Worm (Caenorhabditis elegans) whole organism, L1 larva: Measurements from ENCODE around the gene cnc-10.

Experiments
- C16A3.4 ChIP-seq: fragments of 150-350 bp; optimal IDR thresholded peaks from 2 replicates; lab custom pipeline; 2014; ENCODE audit warnings: missing biosample characterization, missing genetic modification characterization
- aha-1 ChIP-seq: fragments of 150-350 bp; optimal IDR thresholded peaks from 2 replicates; lab custom pipeline; 2014; ENCODE audit warnings: missing biosample characterization, missing genetic modification characterization
- aly-2 ChIP-seq: fragments of 150-350 bp; optimal IDR thresholded peaks from 2 replicates; lab custom pipeline; 2014; ENCODE audit warnings: missing biosample characterization, missing genetic modification characterization
- ceh-8 ChIP-seq: fragments of 200-800 bp; sonication (Bioruptor generic); optimal IDR thresholded peaks from 2 replicates; lab custom pipeline; 2018; ENCODE audit warnings: mild to moderate bottlenecking, missing genetic modification characterization, moderate library complexity, missing compliant biosample characterization
- efl-1 ChIP-seq, 4 experiments: fragments of 150-350 bp; optimal IDR thresholded peaks in 3 of 4; peaks in 1 of 4; 1 replicate in 1 of 4; 2 replicates in 3 of 4; lab custom pipeline; 2014; ENCODE audit warnings: missing biosample characterization in 2 of 4, missing genetic modification characterization in 2 of 4, missing genetic modification reagents in 2 of 4
- elt-2 ChIP-seq: sonication (generic microtip); optimal IDR thresholded peaks from 2 replicates; lab custom pipeline; 2016; ENCODE audit warnings: missing genetic modification characterization, mild to moderate bottlenecking, inconsistent platforms, missing compliant biosample characterization, missing genetic modification reagents
- elt-3 ChIP-seq, 6 experiments: fragments of 150-350 bp in 1 of 6; sonication (generic microtip); optimal IDR thresholded peaks; 2 replicates each; lab custom pipeline; 2017 to 2018; ENCODE audit warnings: missing biosample characterization in 6 of 6, missing genetic modification characterization in 6 of 6, inconsistent platforms in 1 of 6
- fkh-10 ChIP-seq: sonication (generic microtip); optimal IDR thresholded peaks from 2 replicates; lab custom pipeline; 2017; ENCODE audit warnings: missing biosample characterization, missing genetic modification reagents, missing genetic modification characterization
- fkh-8 ChIP-seq: sonication (generic microtip); optimal IDR thresholded peaks from 2 replicates; lab custom pipeline; 2016; ENCODE audit warnings: mild to moderate bottlenecking, missing genetic modification characterization, missing compliant biosample characterization
- fos-1 ChIP-seq: fragments of 150-350 bp; optimal IDR thresholded peaks from 2 replicates; lab custom pipeline; 2014; ENCODE audit warnings: missing biosample characterization, missing genetic modification characterization
- hlh-4 ChIP-seq: sonication (generic microtip); optimal IDR thresholded peaks from 2 replicates; lab custom pipeline; 2016; ENCODE audit warnings: mild to moderate bottlenecking, missing genetic modification characterization, missing compliant biosample characterization
- hpl-2 ChIP-seq: fragments of 150-350 bp; optimal IDR thresholded peaks from 2 replicates; lab custom pipeline; 2014; ENCODE audit warnings: missing biosample characterization, missing genetic modification reagents, missing genetic modification characterization
- jun-1 ChIP-seq: fragments of 150-350 bp; optimal IDR thresholded peaks from 2 replicates; lab custom pipeline; 2014; ENCODE audit warnings: missing biosample characterization, missing genetic modification reagents, missing genetic modification characterization
- lin-13 ChIP-seq: fragments of 150-350 bp; optimal IDR thresholded peaks from 2 replicates; lab custom pipeline; 2014; ENCODE audit warnings: missing biosample characterization, missing genetic modification reagents, missing genetic modification characterization
- lsy-2 ChIP-seq, 2 experiments: fragments of 150-350 bp; optimal IDR thresholded peaks; 2 replicates each; lab custom pipeline; 2014; ENCODE audit warnings: missing biosample characterization in 2 of 2, missing genetic modification characterization in 2 of 2
- mab-9 ChIP-seq: fragments of 200-800 bp; sonication (Bioruptor generic); IDR thresholded peaks from 2 replicates; pipeline ENCODE4 v1.3.6; 2022; ENCODE audit warnings: missing genetic modification reagents, missing genetic modification characterization, missing compliant biosample characterization
- nhr-19 ChIP-seq: fragments of 200-800 bp; sonication (Bioruptor generic); conservative IDR thresholded peaks from 2 replicates; pipeline ENCODE4 v1.3.6; 2022; ENCODE audit warnings: missing genetic modification characterization, missing compliant biosample characterization
- nhr-237 ChIP-seq: fragments of 150-350 bp; optimal IDR thresholded peaks from 2 replicates; lab custom pipeline; 2014; ENCODE audit warnings: missing biosample characterization, missing genetic modification characterization
- nhr-47 ChIP-seq: sonication (generic microtip); optimal IDR thresholded peaks from 2 replicates; lab custom pipeline; 2016; ENCODE audit warnings: mild to moderate bottlenecking, missing genetic modification characterization, moderate library complexity, missing compliant biosample characterization
- nhr-76 ChIP-seq: sonication (generic microtip); optimal IDR thresholded peaks from 2 replicates; lab custom pipeline; 2017; ENCODE audit warnings: missing biosample characterization, missing genetic modification characterization
- pag-3 ChIP-seq: sonication (generic microtip); optimal IDR thresholded peaks from 2 replicates; lab custom pipeline; 2017; ENCODE audit warnings: missing genetic modification characterization, mild to moderate bottlenecking, missing compliant biosample characterization, antibody characterized with exemption, borderline replicate concordance; ENCODE audit not compliant: insufficient read depth
- rnt-1 ChIP-seq: sonication (generic microtip); optimal IDR thresholded peaks from 2 replicates; lab custom pipeline; 2016; ENCODE audit warnings: mild to moderate bottlenecking, missing genetic modification characterization, moderate library complexity, missing compliant biosample characterization
- skn-1 ChIP-seq: fragments of 150-350 bp; optimal IDR thresholded peaks from 2 replicates; lab custom pipeline; 2014; ENCODE audit warnings: missing biosample characterization, missing genetic modification characterization
- sox-4 ChIP-seq: sonication (generic microtip); optimal IDR thresholded peaks from 2 replicates; lab custom pipeline; 2016; ENCODE audit warnings: missing genetic modification characterization, missing compliant biosample characterization
- sptf-1 ChIP-seq: fragments of 150-350 bp; optimal IDR thresholded peaks from 2 replicates; lab custom pipeline; 2014; ENCODE audit warnings: missing biosample characterization, missing genetic modification characterization
- unc-130 ChIP-seq: fragments of 150-350 bp; optimal IDR thresholded peaks from 2 replicates; lab custom pipeline; 2017; ENCODE audit warnings: missing biosample characterization, missing genetic modification characterization, inconsistent platforms
- unc-30 ChIP-seq: sonication (generic microtip); optimal IDR thresholded peaks from 2 replicates; lab custom pipeline; 2017; ENCODE audit warnings: missing biosample characterization, missing genetic modification characterization
- unc-86 ChIP-seq: sonication (generic microtip); optimal IDR thresholded peaks from 2 replicates; lab custom pipeline; 2016; ENCODE audit warnings: missing genetic modification characterization, missing compliant biosample characterization
- xbp-1 ChIP-seq: sonication (generic microtip); optimal IDR thresholded peaks from 2 replicates; lab custom pipeline; 2016; ENCODE audit warnings: missing genetic modification characterization, missing compliant biosample characterization
- ztf-11 ChIP-seq, 2 experiments: sonication (generic microtip); optimal IDR thresholded peaks; 2 replicates each; lab custom pipeline; 2016 to 2017; ENCODE audit warnings: missing genetic modification characterization in 2 of 2, missing biosample characterization in 1 of 2, missing compliant biosample characterization in 1 of 2
- ztf-4 ChIP-seq: fragments of 150-350 bp; optimal IDR thresholded peaks from 2 replicates; lab custom pipeline; 2014; ENCODE audit warnings: missing biosample characterization, missing genetic modification characterization

cnc-10 gene

DNA sequence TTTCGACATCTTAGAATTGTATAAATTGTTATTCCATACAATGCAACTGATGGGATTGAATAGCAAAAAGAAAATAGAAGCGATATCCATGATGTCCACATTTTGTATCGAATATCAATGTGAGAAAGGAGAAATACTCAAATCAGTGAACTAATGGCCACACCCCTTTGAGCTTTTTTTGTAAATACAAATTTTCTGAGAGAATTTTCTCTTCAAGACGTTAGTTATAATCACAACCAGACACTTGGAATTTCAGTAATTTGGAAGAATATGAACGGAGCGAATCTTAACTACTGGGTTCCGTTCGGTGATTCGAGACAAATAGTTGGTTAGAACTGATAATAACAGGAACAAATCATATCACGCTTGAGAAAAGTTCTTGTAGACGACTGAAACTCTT, 21.2 kb upstream of the cnc-10 start, which contains the start of gene srg-41:
srg-41 (minus strand) TSS at position 101 of the 400 bp plus-strand sequence.
- no peak for TF ChIP-seq lsy-2 (tag; optimal IDR thresholded peaks at IDR 0.05; lab: Kevin White, UChicago)
- TF ChIP-seq nhr-237 (tag; lab: Kevin White, UChicago): no peak
- TF ChIP-seq nhr-19 (GFP tag; lab: Robert Waterston, UW): no peak
- TF ChIP-seq sox-4 (tag; lab: Kevin White, UChicago): no peak
- no peak for TF ChIP-seq ztf-4 (tag; lab: Kevin White, UChicago)
- TF ChIP-seq xbp-1 (tag; lab: Kevin White, UChicago): no peak
- no peak for TF ChIP-seq unc-86 (tag; lab: Kevin White, UChicago)
- no peak for TF ChIP-seq unc-30
- TF ChIP-seq hlh-4 (tag; lab: Kevin White, UChicago): no peak

DNA sequence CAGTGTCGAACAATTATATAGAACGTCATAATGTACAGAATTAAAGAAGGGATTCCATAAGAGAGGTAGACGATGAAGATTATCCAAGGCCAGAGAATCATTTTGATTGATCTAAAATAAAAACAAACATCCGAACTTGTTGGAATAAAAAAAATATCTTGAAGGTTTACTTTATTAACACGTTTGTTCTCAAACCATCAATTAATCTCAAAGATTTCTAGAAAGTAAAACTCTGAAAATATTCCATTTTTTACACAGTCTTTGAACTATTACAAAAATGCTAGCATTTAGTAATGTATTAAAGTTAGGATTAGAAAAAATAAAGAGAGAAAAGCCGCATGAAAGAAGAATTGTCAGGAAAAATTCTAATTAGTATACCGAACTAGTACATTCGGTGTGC, 18.6 kb upstream of the cnc-10 start, which contains the start of gene srg-40:
srg-40 (minus strand) TSS at position 101 of the 400 bp plus-strand sequence.
- TF ChIP-seq pag-3 (tag; lab: Kevin White, UChicago): no peak
- no peak for TF ChIP-seq aha-1 (tag; lab: Kevin White, UChicago)
- TF ChIP-seq fos-1: no peak
- no peak for TF ChIP-seq fkh-10
- no peak for TF ChIP-seq elt-2 (tag; lab: Kevin White, UChicago)

DNA sequence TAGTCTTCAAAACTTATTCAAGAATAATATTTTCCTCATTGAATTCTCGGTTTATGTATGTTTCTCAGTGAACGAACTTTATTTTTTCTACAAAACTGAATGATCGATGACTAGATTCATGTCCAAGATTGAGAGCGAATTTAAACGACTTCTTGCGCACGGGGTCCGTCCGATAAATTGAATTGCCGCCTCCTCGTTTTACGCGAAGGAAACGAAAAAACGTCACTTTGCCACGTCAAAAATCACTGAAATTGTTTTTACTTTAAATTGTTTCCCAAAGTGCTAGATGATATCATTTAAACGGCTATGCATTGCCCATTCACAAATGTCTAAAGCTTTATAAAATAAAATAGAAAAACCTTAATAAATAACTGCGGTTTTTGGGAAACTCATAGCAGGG, 15.3 kb upstream of the cnc-10 start:
- TF ChIP-seq fkh-10 (peak; percentile 79), sox-4 (tag; lab: Kevin White, UChicago) (no peak)

DNA sequence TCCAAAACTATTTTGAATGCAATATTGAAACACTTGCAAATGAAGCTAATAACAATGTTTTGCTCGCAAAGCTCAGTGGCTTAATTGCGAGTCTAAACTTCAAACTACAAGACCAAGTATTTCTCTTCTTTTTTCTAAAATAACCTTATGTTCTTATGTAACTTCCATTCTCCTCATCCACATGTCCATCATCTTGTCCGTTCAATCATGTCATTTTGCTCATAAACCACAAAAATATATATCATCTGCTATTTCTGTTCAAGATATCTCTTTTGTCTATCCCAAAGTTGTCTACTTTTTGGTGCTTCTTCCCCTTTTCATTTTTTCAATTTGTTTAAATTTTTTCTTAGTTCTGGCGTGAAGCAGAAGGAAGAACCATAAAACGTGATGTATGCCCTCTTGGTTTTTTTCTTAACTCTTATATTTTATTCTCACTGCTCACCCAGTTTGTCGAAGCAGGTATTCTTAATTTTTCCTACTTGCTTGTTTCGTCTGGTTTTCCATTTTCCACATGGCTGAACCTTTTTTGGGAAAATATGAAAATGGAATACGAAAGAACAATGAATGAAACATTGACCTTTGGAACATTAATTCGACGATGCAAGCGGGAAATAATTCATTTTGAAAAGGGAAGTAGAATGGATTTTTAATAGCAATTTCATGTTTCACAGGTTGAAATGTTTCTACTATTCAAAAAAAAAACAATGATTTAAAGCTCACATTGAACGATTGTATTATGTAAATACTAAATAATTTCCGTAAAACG, 12.3 kb upstream of the cnc-10 start:
- no peak for TF ChIP-seq hpl-2
- no peak for TF ChIP-seq pag-3 (tag; lab: Kevin White, UChicago)
- TF ChIP-seq aly-2 (tag; lab: Kevin White, UChicago): no peak
- TF ChIP-seq nhr-76 (tag; lab: Kevin White, UChicago): no peak
- TF ChIP-seq unc-30: no peak
- no peak for TF ChIP-seq nhr-237 (tag; lab: Kevin White, UChicago)
- TF ChIP-seq elt-2 (tag; lab: Kevin White, UChicago): no peak
- no peak for TF ChIP-seq lin-13 (GFP tag; lab: Kevin White, UChicago)
- TF ChIP-seq skn-1 (tag; lab: Kevin White, UChicago): no peak
- no peak for TF ChIP-seq ceh-8 (GFP tag; lab: Kevin White, UChicago)
- no peak for TF ChIP-seq elt-3 (tag; optimal IDR thresholded peaks at IDR 0.05; lab: Kevin White, UChicago)
- no peak for TF ChIP-seq ztf-11 (tag; optimal IDR thresholded peaks at IDR 0.05; lab: Kevin White, UChicago)
- no peak for TF ChIP-seq efl-1 (optimal IDR thresholded peaks at IDR 0.05; lab: Kevin White, UChicago)
- TF ChIP-seq efl-1 (GFP tag; optimal IDR thresholded peaks at IDR 0.05 in 1 of 2; lab: Kevin White, UChicago): no peak

DNA sequence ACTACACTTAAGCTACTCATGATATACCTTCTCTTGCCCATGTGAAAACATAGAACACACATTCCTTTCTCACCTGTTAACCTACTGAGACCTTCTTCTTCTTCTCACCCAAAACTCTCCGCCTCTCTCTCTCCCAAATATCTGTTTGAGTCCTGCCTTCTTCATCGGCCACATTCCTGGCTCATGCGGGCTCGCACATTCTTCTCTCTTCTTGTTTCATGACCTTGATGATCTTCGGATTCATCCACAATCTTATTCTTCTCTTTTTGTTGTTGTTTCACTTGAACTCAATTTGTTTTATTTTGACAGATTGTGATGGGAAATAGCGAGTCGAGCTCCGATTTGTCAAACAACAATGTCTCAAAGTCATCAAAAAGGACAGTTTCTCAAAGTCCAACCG, 11.1 kb upstream of the cnc-10 start, which contains the start of gene T19C4.5:
T19C4.5 (plus strand) TSS at position 308 of the 400 bp plus-strand sequence.
- TF ChIP-seq unc-130: no peak
- TF ChIP-seq fos-1: no peak
- TF ChIP-seq C16A3.4 (tag; lab: Kevin White, UChicago): no peak
- TF ChIP-seq rnt-1 (tag; lab: Kevin White, UChicago): peak; percentile 8
- no peak for TF ChIP-seq fkh-8
- TF ChIP-seq lsy-2 (tag; optimal IDR thresholded peaks at IDR 0.05; lab: Kevin White, UChicago): no peak
- no peak for TF ChIP-seq mab-9 (GFP tag; lab: Robert Waterston, UW)
- peak; percentile 11 for TF ChIP-seq fkh-10
- no peak for TF ChIP-seq nhr-47 (tag; lab: Kevin White, UChicago)
- no peak for TF ChIP-seq sptf-1 (tag; lab: Kevin White, UChicago)
- no peak for TF ChIP-seq efl-1 (optimal IDR thresholded peaks at IDR 0.05; lab: Kevin White, UChicago)
- peak in 1 of 2 experiments; percentile 92 for TF ChIP-seq efl-1 (GFP tag; optimal IDR thresholded peaks at IDR 0.05 in 1 of 2; lab: Kevin White, UChicago)
- no peak for TF ChIP-seq jun-1 (tag; lab: Kevin White, UChicago)
